Fruit fly (Drosophila melanogaster) whole organism, embryonic: ENCODE measurements around the gene Dlip1.

ENCODE experiments used
- CG10431 ChIP-seq: fragments of 200-800 bp; sonication (Bioruptor generic); optimal IDR thresholded peaks from 3 replicates; lab custom pipeline; 2018; ENCODE audit warnings: missing biosample characterization, mild to moderate bottlenecking, missing genetic modification characterization
- CG12219 ChIP-seq: fragments of 200-800 bp; sonication (Bioruptor generic); optimal IDR thresholded peaks from 3 replicates; lab custom pipeline; 2018; ENCODE audit warnings: missing biosample characterization, mild to moderate bottlenecking, missing genetic modification characterization
- CG13424 ChIP-seq: fragments of 200-800 bp; sonication (Bioruptor generic); optimal IDR thresholded peaks from 2 replicates; lab custom pipeline; 2019; ENCODE audit warnings: missing biosample characterization, mild to moderate bottlenecking, missing genetic modification characterization, moderate library complexity
- CG13624 ChIP-seq: fragments of 200-800 bp; sonication (Bioruptor generic); optimal IDR thresholded peaks from 2 replicates; lab custom pipeline; 2016; ENCODE audit warnings: missing biosample characterization, missing genetic modification characterization
- CG1603 ChIP-seq: fragments of 200-800 bp; sonication (Bioruptor generic); optimal IDR thresholded peaks from 2 replicates; lab custom pipeline; 2019; ENCODE audit warnings: missing biosample characterization, mild to moderate bottlenecking, missing genetic modification characterization, moderate library complexity
- CG1647 ChIP-seq: fragments of 200-800 bp; sonication (Bioruptor generic); optimal IDR thresholded peaks from 3 replicates; lab custom pipeline; 2016; ENCODE audit warnings: missing biosample characterization, missing genetic modification characterization
- CG17186 ChIP-seq: fragments of 200-800 bp; sonication (Bioruptor generic); optimal IDR thresholded peaks from 3 replicates; lab custom pipeline; 2017; ENCODE audit warnings: missing biosample characterization, missing genetic modification reagents, missing genetic modification characterization
- CG17361 ChIP-seq: fragments of 200-800 bp; sonication (Bioruptor generic); IDR thresholded peaks from 3 replicates; pipeline ENCODE4 v1.3.6; 2022; ENCODE audit warnings: missing biosample characterization, missing genetic modification characterization
- CG1792 ChIP-seq: fragments of 200-800 bp; sonication (Bioruptor generic); optimal IDR thresholded peaks from 2 replicates; lab custom pipeline; 2016; ENCODE audit warnings: missing biosample characterization, missing genetic modification characterization
- CG2116 ChIP-seq: fragments of 200-800 bp; sonication (Bioruptor generic); optimal IDR thresholded peaks from 3 replicates; lab custom pipeline; 2018; ENCODE audit warnings: missing biosample characterization, mild to moderate bottlenecking, missing genetic modification characterization
- CG4282 ChIP-seq: fragments of 200-800 bp; sonication (Bioruptor generic); optimal IDR thresholded peaks from 2 replicates; lab custom pipeline; 2016; ENCODE audit warnings: missing biosample characterization, missing genetic modification characterization
- CG4854 ChIP-seq: fragments of 200-800 bp; sonication (Bioruptor generic); optimal IDR thresholded peaks from 2 replicates; lab custom pipeline; 2016; ENCODE audit warnings: missing biosample characterization, missing genetic modification characterization, inconsistent platforms
- CG6765 ChIP-seq: fragments of 200-800 bp; sonication (Bioruptor generic); optimal IDR thresholded peaks from 3 replicates; lab custom pipeline; 2017; ENCODE audit warnings: missing biosample characterization, mild to moderate bottlenecking, missing genetic modification characterization
- CG7786 ChIP-seq: fragments of 200-800 bp; sonication (Bioruptor generic); optimal IDR thresholded peaks from 2 replicates; lab custom pipeline; 2016; ENCODE audit warnings: missing biosample characterization, missing genetic modification characterization
- CG9437 ChIP-seq: fragments of 200-800 bp; sonication (Bioruptor generic); optimal IDR thresholded peaks from 2 replicates; lab custom pipeline; 2018; ENCODE audit warnings: missing biosample characterization, mild to moderate bottlenecking, missing genetic modification characterization
- Dref ChIP-seq: fragments of 200-800 bp; sonication (Bioruptor generic); IDR thresholded peaks from 2 replicates; pipeline ENCODE4 v1.3.6; 2022; ENCODE audit warnings: missing biosample characterization, missing genetic modification characterization
- E2f1 ChIP-seq: fragments of 200-800 bp; sonication (Bioruptor generic); IDR thresholded peaks from 2 replicates; pipeline ENCODE4 v1.3.6; 2022; ENCODE audit warnings: missing biosample characterization, missing genetic modification characterization
- ERR ChIP-seq: fragments of 200-800 bp; sonication (Bioruptor generic); optimal IDR thresholded peaks from 2 replicates; lab custom pipeline; 2016; ENCODE audit warnings: missing biosample characterization, missing genetic modification characterization
- Ets97D ChIP-seq: fragments of 200-800 bp; sonication (Bioruptor generic); optimal IDR thresholded peaks from 3 replicates; lab custom pipeline; 2016; ENCODE audit warnings: missing biosample characterization, missing genetic modification characterization
- HLH3B ChIP-seq: fragments of 200-800 bp; sonication (Bioruptor generic); IDR thresholded peaks from 2 replicates; pipeline ENCODE4 v1.3.6; 2022; ENCODE audit warnings: missing biosample characterization, missing genetic modification characterization
- Hr3 ChIP-seq: fragments of 200-800 bp; sonication (Bioruptor generic); optimal IDR thresholded peaks from 3 replicates; lab custom pipeline; 2016; ENCODE audit warnings: missing biosample characterization, missing genetic modification characterization
- Kr ChIP-seq: fragments of 200-800 bp; sonication (Bioruptor generic); optimal IDR thresholded peaks from 2 replicates; lab custom pipeline; 2017; ENCODE audit warnings: missing biosample characterization, mild to moderate bottlenecking, missing genetic modification characterization
- Med ChIP-seq: fragments of 200-800 bp; sonication (Bioruptor generic); peaks from one replicate; lab custom pipeline; 2016; ENCODE audit warnings: missing biosample characterization, missing genetic modification characterization, mild to moderate bottlenecking, inconsistent platforms, moderate library complexity
- NFAT ChIP-seq: fragments of 200-800 bp; sonication (Bioruptor generic); IDR thresholded peaks from 2 replicates; pipeline ENCODE4 v1.3.6; 2022; ENCODE audit warnings: missing biosample characterization, missing genetic modification characterization
- NK7.1 ChIP-seq: fragments of 200-800 bp; sonication (Bioruptor generic); optimal IDR thresholded peaks from 3 replicates; lab custom pipeline; 2016; ENCODE audit warnings: missing biosample characterization, missing genetic modification characterization
- Opbp ChIP-seq: fragments of 200-800 bp; sonication (Bioruptor generic); IDR thresholded peaks from 3 replicates; pipeline ENCODE4 v1.3.6; 2022; ENCODE audit warnings: missing biosample characterization, missing genetic modification characterization; ENCODE audit not compliant: partially characterized antibody
- Sin3A ChIP-seq: fragments of >200 bp; optimal IDR thresholded peaks from 2 replicates; lab custom pipeline; 2018
- Sry-β ChIP-seq: fragments of 200-800 bp; sonication (Bioruptor generic); optimal IDR thresholded peaks from 2 replicates; lab custom pipeline; 2018; ENCODE audit warnings: missing biosample characterization, mild to moderate bottlenecking, missing genetic modification characterization, moderate library complexity
- YL-1 ChIP-seq: fragments of 200-800 bp; sonication (Bioruptor generic); optimal IDR thresholded peaks from 3 replicates; lab custom pipeline; 2017; ENCODE audit warnings: missing biosample characterization, mild to moderate bottlenecking, missing genetic modification characterization
- ac ChIP-seq: fragments of 200-800 bp; sonication (Bioruptor generic); optimal IDR thresholded peaks from 3 replicates; lab custom pipeline; 2017; ENCODE audit warnings: missing biosample characterization, mild to moderate bottlenecking, missing genetic modification characterization
- bab2 ChIP-seq: fragments of 200-800 bp; sonication (Bioruptor generic); optimal IDR thresholded peaks from 2 replicates; lab custom pipeline; 2016; ENCODE audit warnings: missing biosample characterization, missing genetic modification characterization
- bigmax ChIP-seq: fragments of 200-800 bp; sonication (Bioruptor generic); optimal IDR thresholded peaks from 2 replicates; lab custom pipeline; 2018; ENCODE audit warnings: missing biosample characterization, mild to moderate bottlenecking, missing genetic modification characterization
- cas ChIP-seq: fragments of 200-800 bp; sonication (Bioruptor generic); IDR thresholded peaks from 2 replicates; pipeline ENCODE4 v1.3.6; 2022; ENCODE audit warnings: missing biosample characterization, missing genetic modification characterization
- cato ChIP-seq: fragments of 200-800 bp; sonication (Bioruptor generic); optimal IDR thresholded peaks from 2 replicates; lab custom pipeline; 2016; ENCODE audit warnings: missing biosample characterization, missing genetic modification characterization, borderline replicate concordance
- cg ChIP-seq: fragments of 200-800 bp; sonication (Bioruptor generic); optimal IDR thresholded peaks from 3 replicates; lab custom pipeline; 2019; ENCODE audit warnings: missing biosample characterization, mild to moderate bottlenecking, missing genetic modification characterization, moderate library complexity
- ci ChIP-seq: fragments of 200-800 bp; sonication (Bioruptor generic); IDR thresholded peaks from 3 replicates; pipeline ENCODE4 v1.3.6; 2022; ENCODE audit warnings: missing biosample characterization, missing genetic modification characterization
- crc ChIP-seq: fragments of 200-800 bp; sonication (Bioruptor generic); optimal IDR thresholded peaks from 2 replicates; lab custom pipeline; 2016; ENCODE audit warnings: missing biosample characterization, missing genetic modification characterization
- da ChIP-seq: fragments of 200-800 bp; sonication (Bioruptor generic); optimal IDR thresholded peaks from 2 replicates; lab custom pipeline; 2016; ENCODE audit warnings: missing biosample characterization, missing genetic modification characterization
- danr ChIP-seq: fragments of 200-800 bp; sonication (Bioruptor generic); IDR thresholded peaks from 2 replicates; pipeline ENCODE4 v1.3.6; 2022; ENCODE audit warnings: missing biosample characterization, missing genetic modification characterization
- emc ChIP-seq: fragments of 200-800 bp; sonication (Bioruptor generic); optimal IDR thresholded peaks from 2 replicates; lab custom pipeline; 2016; ENCODE audit warnings: missing biosample characterization, missing genetic modification characterization
- insv ChIP-seq, 2 experiments: fragments of 200-800 bp; sonication (Bioruptor generic); optimal IDR thresholded peaks; 3 replicates each; lab custom pipeline; 2016 to 2018; ENCODE audit warnings: missing biosample characterization in 2 of 2, missing genetic modification characterization in 2 of 2
- kay ChIP-seq: fragments of 200-800 bp; sonication (Bioruptor generic); optimal IDR thresholded peaks from 2 replicates; lab custom pipeline; 2016; ENCODE audit warnings: missing biosample characterization, missing genetic modification characterization
- nerfin-1 ChIP-seq: fragments of 200-800 bp; sonication (Bioruptor generic); optimal IDR thresholded peaks from 3 replicates; lab custom pipeline; 2019; ENCODE audit warnings: missing biosample characterization, mild to moderate bottlenecking, missing genetic modification characterization, moderate library complexity
- otp ChIP-seq: fragments of 200-800 bp; sonication (Bioruptor generic); IDR thresholded peaks from 3 replicates; pipeline ENCODE4, ENCODE4 v1.3.6; 2022; ENCODE audit warnings: missing biosample characterization, missing genetic modification characterization
- row ChIP-seq: fragments of 200-800 bp; sonication (Bioruptor generic); IDR thresholded peaks from 3 replicates; pipeline ENCODE4 v1.3.6; 2022; ENCODE audit warnings: missing biosample characterization, missing genetic modification characterization
- slbo ChIP-seq: fragments of 200-800 bp; sonication (Bioruptor generic); IDR thresholded peaks from 2 replicates; pipeline ENCODE4 v1.3.6; 2022; ENCODE audit warnings: missing biosample characterization, missing genetic modification characterization
- tap ChIP-seq: fragments of 200-800 bp; optimal IDR thresholded peaks from 3 replicates; lab custom pipeline; 2019; ENCODE audit warnings: missing biosample characterization, mild to moderate bottlenecking, missing genetic modification characterization, moderate library complexity
- trem ChIP-seq: fragments of 200-800 bp; optimal IDR thresholded peaks from 3 replicates; lab custom pipeline; 2019; ENCODE audit warnings: missing biosample characterization, mild to moderate bottlenecking, missing genetic modification characterization, moderate library complexity
- tup ChIP-seq: fragments of 200-800 bp; sonication (Bioruptor generic); optimal IDR thresholded peaks from 2 replicates; lab custom pipeline; 2016; ENCODE audit warnings: missing biosample characterization, mild to moderate bottlenecking, missing genetic modification characterization, moderate library complexity
- zfh1 ChIP-seq: fragments of 200-800 bp; sonication (Bioruptor generic); IDR thresholded peaks from 3 replicates; pipeline ENCODE4 v1.3.6; 2022; ENCODE audit warnings: missing biosample characterization, missing genetic modification characterization

Gene Dlip1

DNA sequence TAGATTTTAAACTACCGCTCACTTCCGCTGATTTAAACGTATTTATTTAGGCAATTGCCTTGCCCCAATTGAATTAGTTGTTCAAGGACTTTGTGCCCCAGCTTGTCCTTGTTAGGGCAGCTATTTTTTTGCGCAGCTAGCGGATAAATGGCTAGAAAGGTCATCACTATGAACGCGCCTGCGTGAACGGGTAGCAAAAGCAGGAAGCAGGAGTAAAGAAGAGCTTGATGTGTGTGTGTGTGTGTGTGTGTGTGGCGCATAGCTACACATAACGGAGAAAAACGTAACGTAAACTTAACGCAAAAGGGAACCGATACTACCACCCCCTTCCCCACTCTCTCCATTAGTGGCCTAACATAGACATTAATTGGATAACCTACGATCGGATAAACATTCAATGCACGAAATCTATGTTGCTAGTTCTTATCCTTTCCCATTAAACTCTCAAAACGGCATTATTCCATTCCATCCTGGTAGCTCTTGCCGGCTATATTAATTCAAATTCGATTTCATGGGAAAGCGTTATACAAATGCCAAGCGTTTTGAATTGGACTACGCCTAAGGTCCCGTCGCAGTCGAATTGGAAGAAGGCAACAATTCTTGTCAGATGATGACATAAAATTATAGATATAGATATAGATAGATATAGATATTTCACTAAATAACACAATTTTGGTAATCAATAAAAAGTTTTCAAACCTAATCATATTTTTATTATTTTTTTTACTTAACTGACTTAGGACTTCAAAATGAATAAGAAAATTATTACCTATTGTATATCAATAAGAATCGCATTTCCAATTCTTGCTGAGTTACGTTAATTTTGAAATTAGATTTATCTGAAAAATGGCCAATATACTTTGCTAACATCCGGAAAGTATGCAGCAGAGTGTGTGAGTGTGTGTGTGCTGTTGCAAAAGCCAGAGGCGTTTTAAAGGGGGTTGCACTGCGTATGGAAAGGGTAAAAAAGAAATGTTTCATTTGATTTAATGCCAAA lies 6.4 kb downstream of the Dlip1 start (continued):
- TF ChIP-seq YL-1 (GFP tag; lab: Kevin White, UChicago) (no peak), CG4282 (GFP tag; lab: Kevin White, UChicago) (no peak), tup (no peak), NK7.1 (GFP tag; lab: Kevin White, UChicago) (no peak), CG13624 (GFP tag; lab: Kevin White, UChicago) (no peak), Opbp (GFP tag; lab: Robert Waterston, UW) (no peak), emc (GFP tag; lab: Kevin White, UChicago) (no peak), nerfin-1 (peak; percentile 86), row (GFP tag; lab: Robert Waterston, UW) (peak; percentile 50), zfh1 (0 out of 3 replicates have a peak, but pooled peaks have one; percentile 11), Sry-β (GFP tag; lab: Kevin White, UChicago) (peak; percentile 90), CG12219 (no peak), ERR (GFP tag; lab: Kevin White, UChicago) (no peak), CG17186 (peak; percentile 7), CG13424 (no peak), cato (GFP tag; lab: Kevin White, UChicago) (no peak), kay (GFP tag; lab: Kevin White, UChicago) (no peak), cas (GFP tag; lab: Robert Waterston, UW) (no peak), NFAT (no peak), CG6765 (GFP tag; lab: Kevin White, UChicago) (peak; percentile 14), danr (GFP tag; lab: Robert Waterston, UW) (no peak), tap (tag; lab: Kevin White, UChicago) (no peak), bab2 (no peak), crc (GFP tag; lab: Kevin White, UChicago) (no peak), Dref (GFP tag; lab: Robert Waterston, UW) (no peak), CG1603 (tag; lab: Kevin White, UChicago) (no peak), slbo (GFP tag; lab: Robert Waterston, UW) (no peak), CG4854 (GFP tag; lab: Kevin White, UChicago) (no peak), ac (no peak), HLH3B (GFP tag; lab: Robert Waterston, UW) (no peak), Hr3 (GFP tag; lab: Kevin White, UChicago) (no peak), Med (GFP tag; lab: Kevin White, UChicago) (peak; percentile 28), Kr (GFP tag; lab: Kevin White, UChicago) (no peak), CG1647 (GFP tag; lab: Kevin White, UChicago) (no peak), da (GFP tag; lab: Kevin White, UChicago) (no peak), CG2116 (GFP tag; lab: Kevin White, UChicago) (peak; percentile 17), otp (GFP tag; lab: Robert Waterston, UW) (no peak), CG10431 (GFP tag; lab: Kevin White, UChicago) (no peak), trem (tag; lab: Kevin White, UChicago) (no peak), CG7786 (GFP tag; lab: Kevin White, UChicago) (no peak), CG1792 (GFP tag; lab: Kevin White, UChicago) (no peak), cg (peak; percentile 9), Ets97D (GFP tag; lab: Kevin White, UChicago) (no peak), Sin3A (lab: Kevin White, UChicago) (no peak), insv (GFP tag; optimal IDR thresholded peaks at IDR 0.05; lab: Kevin White, UChicago) (peak in 1 of 2 experiments; percentile 90), bigmax (GFP tag; lab: Kevin White, UChicago) (no peak), E2f1 (GFP tag; lab: Robert Waterston, UW) (no peak), CG9437 (GFP tag; lab: Kevin White, UChicago) (peak; percentile 91), CG17361 (GFP tag; lab: Robert Waterston, UW) (no peak), ci (no peak)
